Worm (Caenorhabditis elegans): Measurements from ENCODE around the gene gcna-1.

ce11 chrIII:5975005-5975730 is 33.7 kb downstream of the gcna-1 start, which contains the start of gene mlp-1:
- TF ChIP-seq fkh-4 (tag; optimal IDR thresholded peaks at IDR 0.05; ENCODE audit: borderline replicate concordance) (no peak), ama-1 (optimal IDR thresholded peaks at IDR 0.05) (no peak), efl-1 (optimal IDR thresholded peaks at IDR 0.05) (no peak), efl-1 (GFP tag; optimal IDR thresholded peaks at IDR 0.05 in 1 of 2) (no peak), snpc-4 (tag; optimal IDR thresholded peaks at IDR 0.05) (no peak), nhr-77 (tag; optimal IDR thresholded peaks at IDR 0.05) (no peak), mdl-1 (tag; optimal IDR thresholded peaks at IDR 0.05) (no peak), pax-3 (tag; optimal IDR thresholded peaks at IDR 0.05) (no peak), sptf-1 (tag; optimal IDR thresholded peaks at IDR 0.05) (no peak), ces-1 (GFP tag; optimal IDR thresholded peaks at IDR 0.05) (no peak), jun-1 (tag; optimal IDR thresholded peaks at IDR 0.05) (no peak)
